Fruit fly (Drosophila melanogaster) Kc167 (cell line): ENCODE data around the gene CG32137.

Experiments
- Myc ChIP-seq: fragments of >200 bp; optimal IDR thresholded peaks from 2 replicates; lab custom pipeline; 2017; ENCODE audit warnings: missing external identifiers
- Sin3A ChIP-seq: fragments of >200 bp; optimal IDR thresholded peaks from 2 replicates; lab custom pipeline; 2018; ENCODE audit warnings: missing external identifiers
- h ChIP-seq: fragments of >200 bp; optimal IDR thresholded peaks from 3 replicates; lab custom pipeline; 2018; ENCODE audit warnings: missing external identifiers
- psq ChIP-seq: fragments of >200 bp; optimal IDR thresholded peaks from 2 replicates; lab custom pipeline; 2017; ENCODE audit warnings: missing external identifiers

DNA sequence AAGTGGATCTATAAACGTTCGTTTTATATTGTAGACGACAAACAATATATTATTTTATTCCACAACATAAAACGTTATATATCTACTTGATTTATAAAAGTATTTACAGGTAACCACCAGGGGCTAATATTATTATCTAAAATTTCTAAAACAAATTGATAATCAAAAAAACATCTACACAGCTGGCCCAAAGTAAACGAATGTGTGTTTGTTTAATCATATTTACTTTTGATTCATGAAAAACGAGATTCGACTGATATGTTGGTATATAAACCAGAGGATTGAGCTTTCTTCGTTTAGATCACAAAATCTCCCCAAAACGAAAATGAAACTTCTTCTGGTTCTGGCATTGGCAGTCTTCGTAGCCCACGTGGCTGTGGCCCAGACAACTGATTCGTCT, 47.3 kb downstream of the CG32137 start, which contains the start of gene CG17362:
- TF ChIP-seq Sin3A (lab: Kevin White, UChicago) = no peak
- no peak for TF ChIP-seq psq (lab: Kevin White, UChicago)
- TF ChIP-seq Myc = no peak
- no peak for TF ChIP-seq h (lab: Kevin White, UChicago)
